Worm (Caenorhabditis elegans) whole organism, mixed stage, embryonic: ENCODE results near the gene dmsr-12.

ENCODE experiments used
- M03D4.4 ChIP-seq: sonication (generic microtip); optimal IDR thresholded peaks from 2 replicates; lab custom pipeline; 2017; ENCODE audit warnings: mild to moderate bottlenecking, missing genetic modification characterization, missing compliant biosample characterization
- bed-3 ChIP-seq: fragments of 200-800 bp; sonication (Bioruptor generic); optimal IDR thresholded peaks from 3 replicates; lab custom pipeline; 2018; ENCODE audit warnings: mild to moderate bottlenecking, missing genetic modification characterization, moderate library complexity, missing compliant biosample characterization
- blmp-1 ChIP-seq: fragments of 150-350 bp; optimal IDR thresholded peaks from 2 replicates; lab custom pipeline; 2014; ENCODE audit warnings: missing biosample characterization, missing genetic modification characterization
- ceh-39 ChIP-seq: fragments of 150-350 bp; optimal IDR thresholded peaks from 2 replicates; lab custom pipeline; 2014; ENCODE audit warnings: missing biosample characterization, missing genetic modification characterization
- ceh-43 ChIP-seq: fragments of 200-800 bp; sonication (Bioruptor generic); optimal IDR thresholded peaks from 2 replicates; lab custom pipeline; 2018; ENCODE audit warnings: mild to moderate bottlenecking, missing genetic modification characterization, moderate library complexity, missing compliant biosample characterization
- ceh-83 ChIP-seq: fragments of 200-800 bp; sonication (Bioruptor generic); optimal IDR thresholded peaks from 2 replicates; lab custom pipeline; 2018; ENCODE audit warnings: mild to moderate bottlenecking, missing genetic modification characterization, missing compliant biosample characterization
- cnd-1 ChIP-seq: fragments of 200-800 bp; sonication (Bioruptor generic); optimal IDR thresholded peaks from 2 replicates; lab custom pipeline; 2018; ENCODE audit warnings: mild to moderate bottlenecking, missing genetic modification characterization, missing compliant biosample characterization
- drap-1 ChIP-seq: fragments of 200-800 bp; sonication (Bioruptor generic); optimal IDR thresholded peaks from 3 replicates; lab custom pipeline; 2018; ENCODE audit warnings: mild to moderate bottlenecking, missing genetic modification characterization, missing compliant biosample characterization
- elt-1 ChIP-seq: sonication (generic microtip); optimal IDR thresholded peaks from 2 replicates; lab custom pipeline; 2017; ENCODE audit warnings: missing genetic modification characterization, mild to moderate bottlenecking, missing compliant biosample characterization, antibody characterized with exemption, moderate library complexity, borderline replicate concordance; ENCODE audit not compliant: insufficient read depth
- elt-3 ChIP-seq: fragments of 150-350 bp; optimal IDR thresholded peaks from 2 replicates; lab custom pipeline; 2014; ENCODE audit warnings: missing biosample characterization, missing genetic modification characterization
- flh-1 ChIP-seq: fragments of 200-800 bp; sonication (Bioruptor generic); optimal IDR thresholded peaks from 2 replicates; lab custom pipeline; 2018; ENCODE audit warnings: mild to moderate bottlenecking, missing genetic modification characterization, moderate library complexity, missing compliant biosample characterization
- ham-2 ChIP-seq: fragments of 200-800 bp; sonication (Bioruptor generic); optimal IDR thresholded peaks from 2 replicates; lab custom pipeline; 2018; ENCODE audit warnings: mild to moderate bottlenecking, missing genetic modification characterization, missing compliant biosample characterization
- hlh-1 ChIP-seq: fragments of 150-350 bp; optimal IDR thresholded peaks from 2 replicates; lab custom pipeline; 2014; ENCODE audit warnings: missing biosample characterization, missing genetic modification reagents, missing genetic modification characterization
- lin-32 ChIP-seq: fragments of 200-800 bp; sonication (Bioruptor generic); optimal IDR thresholded peaks from 2 replicates; lab custom pipeline; 2018; ENCODE audit warnings: mild to moderate bottlenecking, missing genetic modification characterization, missing compliant biosample characterization
- mab-5 ChIP-seq: fragments of 150-350 bp; optimal IDR thresholded peaks from 2 replicates; lab custom pipeline; 2014; ENCODE audit warnings: missing biosample characterization, missing genetic modification characterization
- mep-1 ChIP-seq: fragments of 150-350 bp; optimal IDR thresholded peaks from 2 replicates; lab custom pipeline; 2017; ENCODE audit warnings: missing biosample characterization, missing genetic modification reagents, missing genetic modification characterization, inconsistent platforms
- mls-2 ChIP-seq: sonication (generic microtip); optimal IDR thresholded peaks from 2 replicates; lab custom pipeline; 2016; ENCODE audit warnings: mild to moderate bottlenecking, missing genetic modification characterization, moderate library complexity, missing compliant biosample characterization
- nhr-12 ChIP-seq: fragments of 150-350 bp; optimal IDR thresholded peaks from 2 replicates; lab custom pipeline; 2014; ENCODE audit warnings: missing biosample characterization, missing genetic modification characterization
- nhr-2 ChIP-seq: fragments of 150-350 bp; optimal IDR thresholded peaks from 2 replicates; lab custom pipeline; 2014; ENCODE audit warnings: missing biosample characterization, missing genetic modification characterization
- nhr-237 ChIP-seq: fragments of 150-350 bp; optimal IDR thresholded peaks from 2 replicates; lab custom pipeline; 2014; ENCODE audit warnings: missing biosample characterization, missing genetic modification characterization
- nhr-28 ChIP-seq: fragments of 150-350 bp; optimal IDR thresholded peaks from 2 replicates; lab custom pipeline; 2014; ENCODE audit warnings: missing biosample characterization, missing genetic modification characterization
- nhr-76 ChIP-seq: sonication (generic microtip); optimal IDR thresholded peaks from 2 replicates; lab custom pipeline; 2017; ENCODE audit warnings: missing biosample characterization, missing genetic modification characterization
- sem-2 ChIP-seq: fragments of 200-800 bp; sonication (Bioruptor generic); optimal IDR thresholded peaks from 2 replicates; lab custom pipeline; 2018; ENCODE audit warnings: mild to moderate bottlenecking, missing genetic modification characterization, missing compliant biosample characterization
- snpc-4 ChIP-seq: fragments of 150-350 bp; optimal IDR thresholded peaks from 2 replicates; lab custom pipeline; 2014; ENCODE audit warnings: missing biosample characterization, missing genetic modification characterization
- tbx-8 ChIP-seq: fragments of 200-800 bp; sonication (Bioruptor generic); optimal IDR thresholded peaks from 2 replicates; lab custom pipeline; 2018; ENCODE audit warnings: mild to moderate bottlenecking, missing genetic modification characterization, moderate library complexity, missing compliant biosample characterization
- unc-120 ChIP-seq: sonication (generic microtip); optimal IDR thresholded peaks from 2 replicates; lab custom pipeline; 2017; ENCODE audit warnings: missing genetic modification characterization, missing compliant biosample characterization; ENCODE audit not compliant: poor library complexity, severe bottlenecking
- unc-39 ChIP-seq: fragments of 150-350 bp; optimal IDR thresholded peaks from 2 replicates; lab custom pipeline; 2014; ENCODE audit warnings: missing biosample characterization, missing genetic modification characterization
- unc-62 ChIP-seq: fragments of 150-350 bp; optimal IDR thresholded peaks from 2 replicates; lab custom pipeline; 2014; ENCODE audit warnings: missing biosample characterization, missing genetic modification reagents, missing genetic modification characterization
- zip-8 ChIP-seq: fragments of 150-350 bp; optimal IDR thresholded peaks from 2 replicates; lab custom pipeline; 2014; ENCODE audit warnings: missing biosample characterization, missing genetic modification characterization

Gene dmsr-12

DNA sequence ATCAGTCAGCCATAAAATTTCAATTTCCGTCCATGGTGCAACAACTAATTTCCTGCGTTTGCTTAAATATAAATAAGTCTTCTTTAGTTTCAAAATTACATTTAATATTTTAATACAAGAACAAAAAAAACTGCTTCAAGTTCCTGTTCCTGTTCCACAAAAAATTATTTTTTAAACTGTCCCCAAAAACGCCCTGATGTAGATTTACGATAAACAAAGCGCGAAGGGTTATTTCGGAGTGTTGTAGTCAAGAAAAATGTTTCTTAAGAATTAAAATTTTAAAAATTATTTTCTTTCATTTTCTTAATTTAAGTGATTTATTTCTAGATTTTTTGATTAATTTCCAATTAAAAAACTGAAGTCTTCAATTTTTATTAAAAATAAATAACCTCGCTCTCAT is 32.4 kb upstream of the dmsr-12 start, which contains the start of gene T15B7.15:
T15B7.15 (minus strand) TSS at position 67 of the 400 bp plus-strand sequence.
- TF ChIP-seq blmp-1: no peak
- TF ChIP-seq mab-5: no peak
- no peak for TF ChIP-seq nhr-76 (tag; lab: Kevin White, UChicago)
- TF ChIP-seq snpc-4: no peak
- TF ChIP-seq nhr-2 (tag; lab: Kevin White, UChicago): no peak
- no peak for TF ChIP-seq lin-32 (GFP tag; lab: Kevin White, UChicago)

- TF ChIP-seq mls-2 (tag; lab: Kevin White, UChicago) (no peak), mep-1 (no peak), drap-1 (GFP tag; lab: Kevin White, UChicago) (no peak)
These were observed 29.8 kb upstream of the dmsr-12 start for ce11 chrV:6836036-6836435.

- TF ChIP-seq zip-8 (no peak), tbx-8 (GFP tag; lab: Kevin White, UChicago) (no peak), nhr-12 (tag; lab: Kevin White, UChicago) (no peak), mep-1 (no peak)
These were observed 29.0 kb upstream of the dmsr-12 start, which contains the start of the genes T15B7.14 and col-143 for ce11 chrV:6835242-6835641. T15B7.14 (minus strand) TSS chrV:6835342. col-143 (plus strand) TSS chrV:6835635.

ce11 chrV:6831539-6831938 is 25.3 kb upstream of the dmsr-12 start:
- TF ChIP-seq unc-62 (GFP tag; lab: Kevin White, UChicago): no peak
- TF ChIP-seq, all 35 proteins: peak for 0

- TF ChIP-seq unc-39 (tag; lab: Kevin White, UChicago) (no peak), mab-5 (no peak)
These were observed 24.6 kb upstream of the dmsr-12 start, which contains the start of gene col-142 for ce11 chrV:6830755-6831227. col-142 (plus strand) TSS chrV:6831177.

DNA sequence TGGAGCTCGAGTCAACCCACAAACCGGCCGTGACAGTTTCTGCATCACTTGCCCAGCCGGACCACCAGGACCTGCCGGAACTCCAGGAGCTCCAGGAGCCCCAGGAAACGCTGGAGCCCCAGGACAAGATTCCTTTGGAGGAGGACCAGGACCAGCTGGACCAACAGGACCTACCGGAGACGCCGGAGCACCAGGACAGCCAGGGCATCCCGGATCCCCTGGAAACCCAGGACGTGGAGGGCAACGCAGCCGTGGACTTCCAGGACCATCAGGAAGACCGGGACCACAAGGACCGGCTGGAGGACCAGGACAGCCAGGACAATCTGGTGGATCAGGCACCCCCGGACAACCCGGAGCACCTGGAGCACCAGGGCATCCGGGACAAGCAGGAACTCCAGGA is 23.8 kb upstream of the dmsr-12 start:
- TF ChIP-seq ceh-43 (GFP tag; lab: Kevin White, UChicago): no peak
- no peak for TF ChIP-seq elt-3 (tag; lab: Kevin White, UChicago)
- no peak for TF ChIP-seq unc-39 (tag; lab: Kevin White, UChicago)
- TF ChIP-seq nhr-28 (tag; lab: Kevin White, UChicago): no peak
- TF ChIP-seq ceh-39 (tag; lab: Kevin White, UChicago): no peak
- TF ChIP-seq nhr-237 (tag; lab: Kevin White, UChicago): no peak
- TF ChIP-seq bed-3: no peak
- TF ChIP-seq nhr-76 (tag; lab: Kevin White, UChicago): no peak
- no peak for TF ChIP-seq nhr-2 (tag; lab: Kevin White, UChicago)
- TF ChIP-seq elt-1 (tag; lab: Kevin White, UChicago): no peak
- TF ChIP-seq ceh-83: no peak
- TF ChIP-seq cnd-1: no peak
- TF ChIP-seq flh-1: no peak
- no peak for TF ChIP-seq hlh-1
- TF ChIP-seq mep-1: no peak
- no peak for TF ChIP-seq unc-120
- TF ChIP-seq, all 35 proteins: peak for 0

- TF ChIP-seq cnd-1: no peak
- no peak for TF ChIP-seq ceh-39 (tag; lab: Kevin White, UChicago)
- no peak for TF ChIP-seq lin-32 (GFP tag; lab: Kevin White, UChicago)
- TF ChIP-seq elt-3 (tag; lab: Kevin White, UChicago): no peak
- TF ChIP-seq nhr-28 (tag; lab: Kevin White, UChicago): no peak
- TF ChIP-seq M03D4.4 (tag; lab: Kevin White, UChicago): no peak
- TF ChIP-seq ham-2: no peak
- no peak for TF ChIP-seq sem-2 (GFP tag; lab: Kevin White, UChicago)
- TF ChIP-seq, all 35 proteins: peak for 0
These were observed 23.2 kb upstream of the dmsr-12 start, which contains the start of gene col-141 for ce11 chrV:6829404-6829803. col-141 (plus strand) TSS chrV:6829704.
